Fruit fly (Drosophila melanogaster): Measurements from ENCODE around the gene Ge-1.

Gene Ge-1

DNA sequence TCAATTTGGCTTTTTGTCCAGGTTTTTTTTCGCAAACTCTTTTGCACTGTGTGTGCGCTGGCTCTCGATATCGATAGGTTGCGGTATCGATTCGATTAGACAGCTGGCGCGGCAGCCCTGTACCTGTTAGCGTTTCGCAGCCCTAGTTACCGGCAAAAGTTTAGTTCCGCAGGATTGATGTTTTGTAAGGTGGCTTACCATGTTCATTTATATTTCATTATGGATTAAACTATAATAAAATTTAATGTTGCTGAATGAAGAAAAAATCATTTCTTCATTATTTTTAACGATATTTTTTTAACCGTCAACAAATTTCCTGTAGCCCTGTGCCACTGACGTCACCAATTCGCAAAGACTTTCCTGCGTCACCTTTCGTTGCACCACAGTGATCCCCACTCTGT, 5.9 kb upstream of the Ge-1 start, which contains the start of gene Reps (continued):
- TF ChIP-seq CG16815 (GFP tag; optimal IDR thresholded peaks at IDR 0.05) = peak; percentile 99
- peak; percentile 98 for TF ChIP-seq CG18764 (GFP tag; optimal IDR thresholded peaks at IDR 0.05)
- peak; percentile 99 for TF ChIP-seq so (GFP tag; IDR thresholded peaks at IDR 0.05)
- TF ChIP-seq cas (GFP tag; IDR thresholded peaks at IDR 0.05) = peak; percentile 98
- peak; percentile 92 for TF ChIP-seq eyg (GFP tag; optimal IDR thresholded peaks at IDR 0.05)
- peak; percentile 97 for TF ChIP-seq oc (tag; optimal IDR thresholded peaks at IDR 0.05)
- peak; percentile 97 for TF ChIP-seq Blimp-1 (GFP tag; optimal IDR thresholded peaks at IDR 0.05)
- TF ChIP-seq CG13123 (GFP tag; optimal IDR thresholded peaks at IDR 0.05) = peak; percentile 97
- TF ChIP-seq pan (optimal IDR thresholded peaks at IDR 0.05) = no peak
- peak in 1 of 2 experiments; percentile 99 for TF ChIP-seq pan (GFP tag; optimal IDR thresholded peaks at IDR 0.05 in 1 of 2, IDR thresholded peaks at IDR 0.05 in 1 of 2)
- peak; percentile 98 for TF ChIP-seq CG33557 (GFP tag; optimal IDR thresholded peaks at IDR 0.05)
- TF ChIP-seq fru (optimal IDR thresholded peaks at IDR 0.05) = no peak
- peak; percentile 93 for TF ChIP-seq CkIIα-i1 (GFP tag; IDR thresholded peaks at IDR 0.05)
- peak; percentile 98 for TF ChIP-seq jumu (GFP tag; optimal IDR thresholded peaks at IDR 0.05)
- peak; percentile 55 for TF ChIP-seq Dp (GFP tag; optimal IDR thresholded peaks at IDR 0.05)
- peak; percentile 98 for TF ChIP-seq Atf-2 (GFP tag; optimal IDR thresholded peaks at IDR 0.05)
- peak; percentile 99 for TF ChIP-seq CG7372 (GFP tag; IDR thresholded peaks at IDR 0.05)
- peak; percentile 88 for TF ChIP-seq Myb (GFP tag; optimal IDR thresholded peaks at IDR 0.05)
- no peak for TF ChIP-seq cad (GFP tag; optimal IDR thresholded peaks at IDR 0.05)
- TF ChIP-seq CG11696 (GFP tag; IDR thresholded peaks at IDR 0.05) = peak; percentile 94
- peak; percentile 70 for TF ChIP-seq pfk (GFP tag; optimal IDR thresholded peaks at IDR 0.05)
- TF ChIP-seq pros (GFP tag; optimal IDR thresholded peaks at IDR 0.05) = peak; percentile 69
- peak; percentile 74 for TF ChIP-seq Dll (GFP tag; IDR thresholded peaks at IDR 0.05; ENCODE audit: partially characterized antibody)
- peak; percentile 98 for TF ChIP-seq dmrt99B (tag; optimal IDR thresholded peaks at IDR 0.05)
- TF ChIP-seq Hmx (GFP tag; optimal IDR thresholded peaks at IDR 0.05) = peak; percentile 96
- peak; percentile 96 for TF ChIP-seq CG7357 (GFP tag; IDR thresholded peaks at IDR 0.05)
- peak in 1 of 3 experiments; percentile 99 for TF ChIP-seq lola (GFP tag; optimal IDR thresholded peaks at IDR 0.05)
- peak; percentile 95 for TF ChIP-seq CG6683 (GFP tag; optimal IDR thresholded peaks at IDR 0.05)
- peak; percentile 99 for TF ChIP-seq fd96Cb (tag; optimal IDR thresholded peaks at IDR 0.05)
- peak; percentile 94 for TF ChIP-seq ERR (GFP tag; optimal IDR thresholded peaks at IDR 0.05)
- peak; percentile 99 for TF ChIP-seq CG11247 (GFP tag; IDR thresholded peaks at IDR 0.05)
- peak; percentile 98 for TF ChIP-seq gsb-n (tag; optimal IDR thresholded peaks at IDR 0.05)
- no peak for TF ChIP-seq sc (optimal IDR thresholded peaks at IDR 0.05)
- peak; percentile 99 for TF ChIP-seq sc (GFP tag; optimal IDR thresholded peaks at IDR 0.05)
- TF ChIP-seq prd (optimal IDR thresholded peaks at IDR 0.05) = no peak
- TF ChIP-seq prd (GFP tag; IDR thresholded peaks at IDR 0.05) = peak; percentile 100
- TF ChIP-seq CG6765 (GFP tag; optimal IDR thresholded peaks at IDR 0.05) = peak; percentile 96
- TF ChIP-seq Taf1 (GFP tag; IDR thresholded peaks at IDR 0.05) = peak; percentile 97
- TF ChIP-seq bab2 (GFP tag; optimal IDR thresholded peaks at IDR 0.05) = peak; percentile 98
- peak; percentile 15; the same call in 1 of the 3 replicates for TF ChIP-seq zen2 (GFP tag; IDR thresholded peaks at IDR 0.05; ENCODE audit: partially characterized antibody)
- peak; percentile 98 for TF ChIP-seq Usf (GFP tag; optimal IDR thresholded peaks at IDR 0.05)
- TF ChIP-seq Dfd (GFP tag; optimal IDR thresholded peaks at IDR 0.05) = no peak
- peak; percentile 95 for TF ChIP-seq psq (GFP tag; optimal IDR thresholded peaks at IDR 0.05)
- peak; percentile 87 for TF ChIP-seq exex (tag; optimal IDR thresholded peaks at IDR 0.05)
- peak; percentile 63 for TF ChIP-seq Kr (GFP tag; optimal IDR thresholded peaks at IDR 0.05)
- peak; percentile 98 for TF ChIP-seq zfh2 (GFP tag; optimal IDR thresholded peaks at IDR 0.05)
- peak; percentile 99 for TF ChIP-seq gem (tag; optimal IDR thresholded peaks at IDR 0.05)
- TF ChIP-seq MESR4 (GFP tag; optimal IDR thresholded peaks at IDR 0.05) = peak; percentile 68
- TF ChIP-seq CG10565 (GFP tag; optimal IDR thresholded peaks at IDR 0.05) = peak; percentile 95
- TF ChIP-seq CG1832 (GFP tag; optimal IDR thresholded peaks at IDR 0.05) = no peak
- no peak for TF ChIP-seq h (optimal IDR thresholded peaks at IDR 0.05)
- TF ChIP-seq tgo (GFP tag; IDR thresholded peaks at IDR 0.05) = peak; percentile 99

Data from whole organism, embryonic.